Worm (Caenorhabditis elegans) whole organism, mixed stage, embryonic: ENCODE results near the gene clec-35.

ENCODE experiments used
- M03D4.4 ChIP-seq: sonication (generic microtip); optimal IDR thresholded peaks from 2 replicates; lab custom pipeline; 2017; ENCODE audit warnings: mild to moderate bottlenecking, missing genetic modification characterization, missing compliant biosample characterization
- bed-3 ChIP-seq: fragments of 200-800 bp; sonication (Bioruptor generic); optimal IDR thresholded peaks from 3 replicates; lab custom pipeline; 2018; ENCODE audit warnings: mild to moderate bottlenecking, missing genetic modification characterization, moderate library complexity, missing compliant biosample characterization
- blmp-1 ChIP-seq: fragments of 150-350 bp; optimal IDR thresholded peaks from 2 replicates; lab custom pipeline; 2014; ENCODE audit warnings: missing biosample characterization, missing genetic modification characterization
- ceh-39 ChIP-seq: fragments of 150-350 bp; optimal IDR thresholded peaks from 2 replicates; lab custom pipeline; 2014; ENCODE audit warnings: missing biosample characterization, missing genetic modification characterization
- ceh-43 ChIP-seq: fragments of 200-800 bp; sonication (Bioruptor generic); optimal IDR thresholded peaks from 2 replicates; lab custom pipeline; 2018; ENCODE audit warnings: mild to moderate bottlenecking, missing genetic modification characterization, moderate library complexity, missing compliant biosample characterization
- ceh-83 ChIP-seq: fragments of 200-800 bp; sonication (Bioruptor generic); optimal IDR thresholded peaks from 2 replicates; lab custom pipeline; 2018; ENCODE audit warnings: mild to moderate bottlenecking, missing genetic modification characterization, missing compliant biosample characterization
- ces-1 ChIP-seq: fragments of 150-350 bp; optimal IDR thresholded peaks from 2 replicates; lab custom pipeline; 2014; ENCODE audit warnings: missing biosample characterization, missing genetic modification reagents, missing genetic modification characterization
- cnd-1 ChIP-seq: fragments of 200-800 bp; sonication (Bioruptor generic); optimal IDR thresholded peaks from 2 replicates; lab custom pipeline; 2018; ENCODE audit warnings: mild to moderate bottlenecking, missing genetic modification characterization, missing compliant biosample characterization
- drap-1 ChIP-seq: fragments of 200-800 bp; sonication (Bioruptor generic); optimal IDR thresholded peaks from 3 replicates; lab custom pipeline; 2018; ENCODE audit warnings: mild to moderate bottlenecking, missing genetic modification characterization, missing compliant biosample characterization
- elt-1 ChIP-seq: sonication (generic microtip); optimal IDR thresholded peaks from 2 replicates; lab custom pipeline; 2017; ENCODE audit warnings: missing genetic modification characterization, mild to moderate bottlenecking, missing compliant biosample characterization, antibody characterized with exemption, moderate library complexity, borderline replicate concordance; ENCODE audit not compliant: insufficient read depth
- ham-2 ChIP-seq: fragments of 200-800 bp; sonication (Bioruptor generic); optimal IDR thresholded peaks from 2 replicates; lab custom pipeline; 2018; ENCODE audit warnings: mild to moderate bottlenecking, missing genetic modification characterization, missing compliant biosample characterization
- hlh-1 ChIP-seq: fragments of 150-350 bp; optimal IDR thresholded peaks from 2 replicates; lab custom pipeline; 2014; ENCODE audit warnings: missing biosample characterization, missing genetic modification reagents, missing genetic modification characterization
- lin-13 ChIP-seq: fragments of 150-350 bp; optimal IDR thresholded peaks from 2 replicates; lab custom pipeline; 2014; ENCODE audit warnings: missing biosample characterization, missing genetic modification characterization
- lsy-2 ChIP-seq: fragments of 150-350 bp; optimal IDR thresholded peaks from 2 replicates; lab custom pipeline; 2014; ENCODE audit warnings: missing biosample characterization, missing genetic modification characterization
- mab-5 ChIP-seq: fragments of 150-350 bp; optimal IDR thresholded peaks from 2 replicates; lab custom pipeline; 2014; ENCODE audit warnings: missing biosample characterization, missing genetic modification characterization
- nhr-12 ChIP-seq: fragments of 150-350 bp; optimal IDR thresholded peaks from 2 replicates; lab custom pipeline; 2014; ENCODE audit warnings: missing biosample characterization, missing genetic modification characterization
- nhr-2 ChIP-seq: fragments of 150-350 bp; optimal IDR thresholded peaks from 2 replicates; lab custom pipeline; 2014; ENCODE audit warnings: missing biosample characterization, missing genetic modification characterization
- nhr-237 ChIP-seq: fragments of 150-350 bp; optimal IDR thresholded peaks from 2 replicates; lab custom pipeline; 2014; ENCODE audit warnings: missing biosample characterization, missing genetic modification characterization
- nhr-28 ChIP-seq: fragments of 150-350 bp; optimal IDR thresholded peaks from 2 replicates; lab custom pipeline; 2014; ENCODE audit warnings: missing biosample characterization, missing genetic modification characterization
- nhr-76 ChIP-seq: sonication (generic microtip); optimal IDR thresholded peaks from 2 replicates; lab custom pipeline; 2017; ENCODE audit warnings: missing biosample characterization, missing genetic modification characterization
- pha-4 ChIP-seq: fragments of 150-350 bp; optimal IDR thresholded peaks from 2 replicates; lab custom pipeline; 2018; ENCODE audit warnings: missing biosample characterization, missing genetic modification reagents, missing genetic modification characterization
- snpc-4 ChIP-seq: fragments of 150-350 bp; optimal IDR thresholded peaks from 2 replicates; lab custom pipeline; 2014; ENCODE audit warnings: missing biosample characterization, missing genetic modification characterization
- tbx-8 ChIP-seq: fragments of 200-800 bp; sonication (Bioruptor generic); optimal IDR thresholded peaks from 2 replicates; lab custom pipeline; 2018; ENCODE audit warnings: mild to moderate bottlenecking, missing genetic modification characterization, moderate library complexity, missing compliant biosample characterization
- unc-120 ChIP-seq: sonication (generic microtip); optimal IDR thresholded peaks from 2 replicates; lab custom pipeline; 2017; ENCODE audit warnings: missing genetic modification characterization, missing compliant biosample characterization; ENCODE audit not compliant: poor library complexity, severe bottlenecking
- unc-39 ChIP-seq: fragments of 150-350 bp; optimal IDR thresholded peaks from 2 replicates; lab custom pipeline; 2014; ENCODE audit warnings: missing biosample characterization, missing genetic modification characterization
- unc-62 ChIP-seq: fragments of 150-350 bp; optimal IDR thresholded peaks from 2 replicates; lab custom pipeline; 2014; ENCODE audit warnings: missing biosample characterization, missing genetic modification reagents, missing genetic modification characterization
- zip-8 ChIP-seq: fragments of 150-350 bp; optimal IDR thresholded peaks from 2 replicates; lab custom pipeline; 2014; ENCODE audit warnings: missing biosample characterization, missing genetic modification characterization
- ztf-11 ChIP-seq: fragments of 150-350 bp; optimal IDR thresholded peaks from 2 replicates; lab custom pipeline; 2014; ENCODE audit warnings: missing biosample characterization, missing genetic modification characterization

The clec-35 gene

DNA sequence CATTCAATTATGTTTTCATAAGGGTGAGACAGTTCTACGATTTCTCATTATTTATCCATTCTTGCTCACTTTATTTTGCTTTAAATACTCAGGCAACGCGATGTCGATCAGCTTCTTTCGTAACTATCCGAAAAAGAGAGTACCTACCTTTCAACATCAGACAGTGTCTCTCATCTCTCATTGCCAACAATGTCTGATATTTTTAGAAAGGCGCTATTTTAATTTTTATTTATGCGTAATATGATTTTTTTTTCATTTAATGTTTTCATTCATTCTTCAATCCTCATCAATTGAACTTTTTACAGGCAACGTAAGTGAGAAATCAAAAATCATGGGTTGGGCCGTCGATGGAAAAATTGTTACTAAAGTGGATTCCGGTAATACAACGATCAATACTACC, 30.9 kb upstream of the clec-35 start, which contains the start of gene F09C6.13:
F09C6.13 (plus strand) TSS at position 301 of the 400 bp plus-strand sequence.
- no peak for TF ChIP-seq unc-120
- TF ChIP-seq unc-62 (GFP tag; lab: Kevin White, UChicago), result no peak
- no peak for TF ChIP-seq hlh-1 (tag; lab: Kevin White, UChicago)
- TF ChIP-seq snpc-4 (tag; lab: Kevin White, UChicago), result no peak
- TF ChIP-seq nhr-76, result no peak
- no peak for TF ChIP-seq pha-4 (tag; lab: Kevin White, UChicago)
- TF ChIP-seq tbx-8, result no peak
- TF ChIP-seq unc-39 (tag; lab: Kevin White, UChicago), result no peak
- TF ChIP-seq nhr-12, result no peak
- no peak for TF ChIP-seq bed-3 (GFP tag; lab: Kevin White, UChicago)

DNA sequence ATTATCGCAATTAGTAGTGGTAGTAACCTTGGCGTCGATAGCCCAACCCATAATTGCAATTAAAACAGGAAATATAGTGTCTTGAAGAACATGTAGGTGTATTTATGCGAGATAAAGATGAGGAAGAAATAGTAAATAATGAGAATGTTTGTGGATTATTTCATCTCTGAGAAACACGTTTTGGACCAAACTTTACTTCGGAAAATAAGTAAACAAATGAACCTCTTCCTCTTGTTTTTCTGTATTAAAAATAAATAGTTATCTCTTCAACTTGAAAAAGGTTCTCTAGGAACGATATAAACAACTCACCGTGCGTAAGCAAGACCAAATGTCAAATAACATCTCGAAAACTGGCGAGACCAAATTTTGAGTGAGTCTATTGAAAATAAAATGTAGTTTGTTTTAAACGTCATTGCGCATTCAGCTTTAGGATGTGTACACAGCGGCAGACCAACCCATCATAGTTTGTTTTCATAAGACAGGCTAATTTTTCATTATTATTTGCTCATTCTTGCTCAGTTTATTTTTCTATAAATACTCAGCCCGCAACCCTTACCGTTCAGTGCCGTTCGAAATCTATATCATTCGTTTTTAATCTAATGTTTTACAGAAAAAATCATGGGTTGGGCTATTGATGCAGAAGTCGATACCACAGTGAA, 28.5 kb upstream of the clec-35 start, which contains the start of the genes F09C6.11 and F09C6.12:
F09C6.11 (minus strand) TSS at position 51 of the 659 bp plus-strand sequence.
F09C6.12 (plus strand) TSS at position 609 of the 659 bp plus-strand sequence.
- no peak for TF ChIP-seq drap-1 (GFP tag; lab: Kevin White, UChicago)
- no peak for TF ChIP-seq ham-2 (GFP tag; lab: Kevin White, UChicago)
- TF ChIP-seq bed-3 (GFP tag; lab: Kevin White, UChicago), result no peak
- TF ChIP-seq ceh-83 (GFP tag; lab: Kevin White, UChicago), result no peak
- no peak for TF ChIP-seq mab-5 (tag; lab: Kevin White, UChicago)
- no peak for TF ChIP-seq tbx-8
- no peak for TF ChIP-seq M03D4.4 (tag; lab: Kevin White, UChicago)
- TF ChIP-seq blmp-1, result no peak
- no peak for TF ChIP-seq zip-8
- TF ChIP-seq unc-62 (GFP tag; lab: Kevin White, UChicago), result no peak

DNA sequence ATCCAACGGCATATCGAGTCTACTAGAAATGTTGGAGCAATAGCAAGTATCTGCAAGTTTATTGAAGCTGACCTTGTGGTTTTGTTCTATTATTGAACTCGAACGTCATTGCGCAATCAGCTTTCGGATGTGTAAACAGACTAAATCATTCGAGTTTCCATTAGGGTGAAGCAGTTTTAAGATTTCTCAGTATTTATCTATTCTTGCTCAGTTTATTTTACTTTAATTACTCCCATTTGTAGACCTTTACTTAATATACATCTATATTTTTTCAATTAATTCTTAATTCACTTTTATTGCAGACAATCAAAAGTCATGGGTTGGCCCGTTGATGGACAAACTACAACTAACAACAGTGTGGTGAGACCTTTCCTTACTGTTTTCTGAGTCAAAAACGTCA, 26.8 kb upstream of the clec-35 start, which contains the start of gene F09C6.14:
F09C6.14 (plus strand) TSS at position 301 of the 400 bp plus-strand sequence.
- TF ChIP-seq hlh-1 (tag; lab: Kevin White, UChicago), result no peak
- TF ChIP-seq ham-2 (GFP tag; lab: Kevin White, UChicago), result no peak
- TF ChIP-seq elt-1 (tag; lab: Kevin White, UChicago), result no peak
- TF ChIP-seq nhr-237 (tag; lab: Kevin White, UChicago), result no peak

DNA sequence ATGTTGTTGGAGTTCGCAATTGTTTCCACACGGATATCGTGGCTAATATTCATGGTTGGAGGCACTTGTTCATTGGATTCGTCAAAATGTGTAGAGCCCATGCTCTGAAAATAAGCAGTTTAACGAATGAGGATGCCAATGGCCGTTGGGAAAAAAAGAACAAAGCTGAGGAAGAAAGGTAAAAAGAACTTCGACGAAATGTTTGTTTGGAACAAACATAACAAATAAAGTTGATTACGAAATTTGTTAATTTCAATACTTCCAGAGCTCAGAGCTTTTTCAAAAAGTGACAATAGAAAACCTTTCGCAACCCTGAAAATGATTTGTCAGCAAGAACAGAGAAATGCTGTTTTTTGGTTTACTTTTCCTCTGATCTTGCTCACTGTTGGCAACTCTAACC, 26.2 kb upstream of the clec-35 start, which contains the start of gene F09C6.3:
F09C6.3 (minus strand) TSS at position 101 of the 400 bp plus-strand sequence.
- TF ChIP-seq ceh-83 (GFP tag; lab: Kevin White, UChicago) (no peak), nhr-76 (no peak), tbx-8 (no peak), drap-1 (GFP tag; lab: Kevin White, UChicago) (no peak), nhr-28 (tag; lab: Kevin White, UChicago) (no peak), ces-1 (GFP tag; lab: Kevin White, UChicago) (no peak), hlh-1 (tag; lab: Kevin White, UChicago) (no peak), lin-13 (tag; lab: Kevin White, UChicago) (no peak)

DNA sequence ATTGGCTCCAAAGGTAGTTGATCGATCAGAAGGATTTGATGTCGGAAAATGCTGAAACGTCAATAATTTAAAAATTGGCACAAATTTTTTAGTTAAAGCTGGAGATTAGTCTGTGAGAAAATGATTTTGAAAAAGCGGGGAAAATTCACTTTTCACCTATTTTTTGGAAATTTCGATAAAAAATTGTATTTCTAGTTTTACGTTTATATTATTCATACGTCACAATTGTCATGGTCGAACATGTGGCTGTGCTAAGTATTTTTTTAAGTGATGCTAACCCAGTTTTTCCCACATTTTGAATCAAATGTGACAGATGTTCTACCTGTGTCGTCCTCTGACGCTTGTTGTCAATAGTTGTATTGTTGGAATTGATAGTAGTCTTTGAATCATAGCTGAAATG, 25.7 kb upstream of the clec-35 start:
- no peak for TF ChIP-seq M03D4.4 (tag; lab: Kevin White, UChicago)
- no peak for TF ChIP-seq lsy-2 (tag; lab: Kevin White, UChicago)
- no peak for TF ChIP-seq nhr-2 (tag; lab: Kevin White, UChicago)
- TF ChIP-seq unc-39 (tag; lab: Kevin White, UChicago), result no peak
- no peak for TF ChIP-seq bed-3 (GFP tag; lab: Kevin White, UChicago)
- no peak for TF ChIP-seq zip-8
- no peak for TF ChIP-seq tbx-8
- TF ChIP-seq nhr-28 (tag; lab: Kevin White, UChicago), result no peak
- TF ChIP-seq nhr-12, result no peak
- no peak for TF ChIP-seq ceh-43 (GFP tag; lab: Kevin White, UChicago)
- no peak for TF ChIP-seq blmp-1
- TF ChIP-seq ceh-39, result no peak
- TF ChIP-seq cnd-1 (tag; lab: Kevin White, UChicago), result no peak
- no peak for TF ChIP-seq nhr-237 (tag; lab: Kevin White, UChicago)
- TF ChIP-seq ztf-11 (tag; lab: Kevin White, UChicago), result no peak

DNA sequence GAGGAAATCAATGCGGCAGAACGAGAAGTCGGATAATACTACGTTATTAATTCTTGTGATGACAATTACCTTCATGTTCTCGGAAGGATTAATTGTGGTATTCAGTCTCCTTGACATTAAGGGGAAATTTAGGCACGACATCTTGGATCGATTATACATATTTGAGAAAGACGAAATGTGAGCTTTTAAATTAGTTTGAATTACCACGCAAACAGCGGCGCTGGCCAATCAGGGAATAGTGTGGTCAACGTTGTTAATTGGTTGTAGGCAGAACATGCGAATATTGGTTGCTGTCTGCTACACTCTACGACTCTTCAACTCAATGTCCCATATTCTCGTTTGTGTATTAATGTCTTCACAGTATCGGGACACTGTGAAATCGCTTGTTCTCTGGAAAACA, 21.1 kb upstream of the clec-35 start, which contains the start of gene F49A5.10:
F49A5.10 (plus strand) TSS at position 301 of the 400 bp plus-strand sequence.
- TF ChIP-seq ham-2 (GFP tag; lab: Kevin White, UChicago) (no peak), unc-62 (GFP tag; lab: Kevin White, UChicago) (no peak), pha-4 (tag; lab: Kevin White, UChicago) (no peak), unc-120 (no peak), blmp-1 (no peak), nhr-28 (tag; lab: Kevin White, UChicago) (no peak), lin-13 (tag; lab: Kevin White, UChicago) (no peak), elt-1 (tag; lab: Kevin White, UChicago) (no peak)
